Worm (Caenorhabditis elegans) whole organism, L1 larva: ENCODE measurements around the gene cest-6.
A peak's percentile ranks its signal among the peaks of the same experiment; 100 is the strongest.

Source experiments
- C34B4.2 ChIP-seq: sonication (generic microtip); optimal IDR thresholded peaks from 2 replicates; lab custom pipeline; 2017; ENCODE audit warnings: mild to moderate bottlenecking, missing genetic modification characterization, missing compliant biosample characterization
- aha-1 ChIP-seq: fragments of 150-350 bp; optimal IDR thresholded peaks from 2 replicates; lab custom pipeline; 2014; ENCODE audit warnings: missing biosample characterization, missing genetic modification characterization
- alr-1 ChIP-seq: fragments of 200-800 bp; sonication (Bioruptor generic); optimal IDR thresholded peaks from 2 replicates; lab custom pipeline; 2018; ENCODE audit warnings: borderline replicate concordance, mild to moderate bottlenecking, missing genetic modification characterization, missing compliant biosample characterization
- aly-2 ChIP-seq: fragments of 150-350 bp; optimal IDR thresholded peaks from 2 replicates; lab custom pipeline; 2014; ENCODE audit warnings: missing biosample characterization, missing genetic modification characterization
- blmp-1 ChIP-seq: fragments of 150-350 bp; optimal IDR thresholded peaks from 2 replicates; lab custom pipeline; 2014; ENCODE audit warnings: missing biosample characterization, missing genetic modification characterization
- ceh-82 ChIP-seq, 3 experiments: fragments of 150-350 bp in 1 of 3; sonication (generic microtip) in 2 of 3; optimal IDR thresholded peaks; 2 replicates each; lab custom pipeline; 2014 to 2017; ENCODE audit warnings: missing biosample characterization in 3 of 3, missing genetic modification characterization in 3 of 3
- ceh-88 ChIP-seq: fragments of 200-800 bp; sonication (Bioruptor generic); IDR thresholded peaks from 2 replicates; pipeline ENCODE4 v1.3.6; 2022; ENCODE audit warnings: missing genetic modification characterization, missing compliant biosample characterization
- ces-1 ChIP-seq: fragments of 150-350 bp; optimal IDR thresholded peaks from 2 replicates; lab custom pipeline; 2014; ENCODE audit warnings: missing biosample characterization, missing genetic modification reagents, missing genetic modification characterization
- dpl-1 ChIP-seq, 3 experiments: fragments of 150-350 bp in 2 of 3; sonication (generic microtip) in 1 of 3; optimal IDR thresholded peaks; 2 replicates each; lab custom pipeline; 2014 to 2017; ENCODE audit warnings: missing biosample characterization in 3 of 3, missing genetic modification characterization in 3 of 3, missing genetic modification reagents in 3 of 3
- efl-1 ChIP-seq, 4 experiments: fragments of 150-350 bp; optimal IDR thresholded peaks in 3 of 4; peaks in 1 of 4; 1 replicate in 1 of 4; 2 replicates in 3 of 4; lab custom pipeline; 2014; ENCODE audit warnings: missing biosample characterization in 2 of 4, missing genetic modification characterization in 2 of 4, missing genetic modification reagents in 2 of 4
- efl-3 ChIP-seq: fragments of 200-800 bp; sonication (Bioruptor generic); optimal IDR thresholded peaks from 2 replicates; lab custom pipeline; 2018; ENCODE audit warnings: mild to moderate bottlenecking, missing genetic modification characterization, missing compliant biosample characterization
- egl-13 ChIP-seq: sonication (generic microtip); optimal IDR thresholded peaks from 2 replicates; lab custom pipeline; 2016; ENCODE audit warnings: missing genotype, missing genetic modification reagents, missing genetic modification characterization, missing compliant biosample characterization
- egl-27 ChIP-seq, 2 experiments: fragments of 150-350 bp in 1 of 2; sonication (generic microtip); optimal IDR thresholded peaks; 3 replicates each; lab custom pipeline; 2017 to 2018; ENCODE audit warnings: missing biosample characterization in 2 of 2, missing genetic modification characterization in 2 of 2, missing genetic modification reagents in 2 of 2
- elt-3 ChIP-seq, 6 experiments: fragments of 150-350 bp in 1 of 6; sonication (generic microtip); optimal IDR thresholded peaks; 2 replicates each; lab custom pipeline; 2017 to 2018; ENCODE audit warnings: missing biosample characterization in 6 of 6, missing genetic modification characterization in 6 of 6, inconsistent platforms in 1 of 6
- ets-5 ChIP-seq: fragments of 200-800 bp; sonication (Bioruptor generic); IDR thresholded peaks from 2 replicates; pipeline ENCODE4 v1.3.6; 2022; ENCODE audit warnings: missing genetic modification characterization, missing compliant biosample characterization
- fkh-10 ChIP-seq: sonication (generic microtip); optimal IDR thresholded peaks from 2 replicates; lab custom pipeline; 2017; ENCODE audit warnings: missing biosample characterization, missing genetic modification reagents, missing genetic modification characterization
- fkh-4 ChIP-seq: sonication (generic microtip); optimal IDR thresholded peaks from 2 replicates; lab custom pipeline; 2016; ENCODE audit warnings: missing compliant biosample characterization, missing genetic modification characterization, borderline replicate concordance
- fkh-8 ChIP-seq: sonication (generic microtip); optimal IDR thresholded peaks from 2 replicates; lab custom pipeline; 2016; ENCODE audit warnings: mild to moderate bottlenecking, missing genetic modification characterization, missing compliant biosample characterization
- fos-1 ChIP-seq: fragments of 150-350 bp; optimal IDR thresholded peaks from 2 replicates; lab custom pipeline; 2014; ENCODE audit warnings: missing biosample characterization, missing genetic modification characterization
- grh-1 ChIP-seq: fragments of 200-800 bp; sonication (Bioruptor generic); IDR thresholded peaks from 2 replicates; pipeline ENCODE4 v1.3.6; 2022; ENCODE audit warnings: missing genetic modification reagents, missing genetic modification characterization, missing compliant biosample characterization
- isw-1 ChIP-seq: fragments of 200-800 bp; sonication (Bioruptor generic); IDR thresholded peaks from 2 replicates; pipeline ENCODE4 v1.3.6; 2022; ENCODE audit warnings: missing genetic modification characterization, missing compliant biosample characterization
- jun-1 ChIP-seq: fragments of 150-350 bp; optimal IDR thresholded peaks from 2 replicates; lab custom pipeline; 2014; ENCODE audit warnings: missing biosample characterization, missing genetic modification reagents, missing genetic modification characterization
- lin-35 ChIP-seq, 2 experiments: fragments of 150-350 bp; optimal IDR thresholded peaks; 2 replicates each; lab custom pipeline; 2014; ENCODE audit warnings: missing biosample characterization in 2 of 2, missing genetic modification characterization in 2 of 2, missing genetic modification reagents in 2 of 2
- lin-39 ChIP-seq: fragments of 150-350 bp; optimal IDR thresholded peaks from 2 replicates; lab custom pipeline; 2014; ENCODE audit warnings: missing biosample characterization, missing genetic modification reagents, missing genetic modification characterization
- lsy-2 ChIP-seq, 2 experiments: fragments of 150-350 bp; optimal IDR thresholded peaks; 2 replicates each; lab custom pipeline; 2014; ENCODE audit warnings: missing biosample characterization in 2 of 2, missing genetic modification characterization in 2 of 2
- mab-9 ChIP-seq: fragments of 200-800 bp; sonication (Bioruptor generic); IDR thresholded peaks from 2 replicates; pipeline ENCODE4 v1.3.6; 2022; ENCODE audit warnings: missing genetic modification reagents, missing genetic modification characterization, missing compliant biosample characterization
- mdl-1 ChIP-seq, 2 experiments: fragments of 150-350 bp; optimal IDR thresholded peaks; 2 replicates each; lab custom pipeline; 2014 to 2017; ENCODE audit warnings: missing biosample characterization in 2 of 2, missing genetic modification characterization in 2 of 2, inconsistent platforms in 1 of 2
- mef-2 ChIP-seq: fragments of 150-350 bp; optimal IDR thresholded peaks from 2 replicates; lab custom pipeline; 2014; ENCODE audit warnings: missing biosample characterization, missing genetic modification characterization
- nhr-12 ChIP-seq: sonication (generic microtip); optimal IDR thresholded peaks from 2 replicates; lab custom pipeline; 2017; ENCODE audit warnings: missing biosample characterization, missing genetic modification characterization
- nhr-20 ChIP-seq: sonication (generic microtip); optimal IDR thresholded peaks from 2 replicates; lab custom pipeline; 2016; ENCODE audit warnings: mild to moderate bottlenecking, missing genetic modification characterization, missing compliant biosample characterization
- nhr-28 ChIP-seq: fragments of 150-350 bp; optimal IDR thresholded peaks from 2 replicates; lab custom pipeline; 2014; ENCODE audit warnings: missing biosample characterization, missing genetic modification characterization
- nhr-47 ChIP-seq: sonication (generic microtip); optimal IDR thresholded peaks from 2 replicates; lab custom pipeline; 2016; ENCODE audit warnings: mild to moderate bottlenecking, missing genetic modification characterization, moderate library complexity, missing compliant biosample characterization
- nhr-71 ChIP-seq: sonication (generic microtip); optimal IDR thresholded peaks from 2 replicates; lab custom pipeline; 2016; ENCODE audit warnings: mild to moderate bottlenecking, missing genetic modification characterization, moderate library complexity, missing compliant biosample characterization
- nhr-85 ChIP-seq: sonication (generic microtip); peaks from one replicate; lab custom pipeline; 2016; ENCODE audit warnings: missing genetic modification characterization, inconsistent platforms, missing compliant biosample characterization
- nhr-90 ChIP-seq: sonication (generic microtip); optimal IDR thresholded peaks from 2 replicates; lab custom pipeline; 2016; ENCODE audit warnings: mild to moderate bottlenecking, missing genetic modification characterization, missing compliant biosample characterization; ENCODE audit not compliant: poor library complexity
- pag-3 ChIP-seq: sonication (generic microtip); optimal IDR thresholded peaks from 2 replicates; lab custom pipeline; 2017; ENCODE audit warnings: missing genetic modification characterization, mild to moderate bottlenecking, missing compliant biosample characterization, antibody characterized with exemption, borderline replicate concordance; ENCODE audit not compliant: insufficient read depth
- pax-3 ChIP-seq: fragments of 200-800 bp; sonication (Bioruptor generic); optimal IDR thresholded peaks from 2 replicates; lab custom pipeline; 2018; ENCODE audit warnings: mild to moderate bottlenecking, missing genetic modification characterization, moderate library complexity, missing compliant biosample characterization
- skn-1 ChIP-seq: fragments of 150-350 bp; optimal IDR thresholded peaks from 2 replicates; lab custom pipeline; 2014; ENCODE audit warnings: missing biosample characterization, missing genetic modification characterization
- sptf-1 ChIP-seq: fragments of 150-350 bp; optimal IDR thresholded peaks from 2 replicates; lab custom pipeline; 2014; ENCODE audit warnings: missing biosample characterization, missing genetic modification characterization
- sup-37 ChIP-seq: fragments of 200-800 bp; sonication (Bioruptor generic); optimal IDR thresholded peaks from 2 replicates; lab custom pipeline; 2018; ENCODE audit warnings: mild to moderate bottlenecking, missing genetic modification characterization, missing compliant biosample characterization
- unc-130 ChIP-seq: fragments of 150-350 bp; optimal IDR thresholded peaks from 2 replicates; lab custom pipeline; 2017; ENCODE audit warnings: missing biosample characterization, missing genetic modification characterization, inconsistent platforms
- unc-62 ChIP-seq: fragments of 150-350 bp; optimal IDR thresholded peaks from 2 replicates; lab custom pipeline; 2014; ENCODE audit warnings: missing biosample characterization, missing genetic modification reagents, missing genetic modification characterization
- unc-86 ChIP-seq: sonication (generic microtip); optimal IDR thresholded peaks from 2 replicates; lab custom pipeline; 2016; ENCODE audit warnings: missing genetic modification characterization, missing compliant biosample characterization
- unc-98 ChIP-seq: fragments of 200-800 bp; sonication (Bioruptor generic); IDR thresholded peaks from 2 replicates; pipeline ENCODE4 v1.3.6; 2022; ENCODE audit warnings: missing genetic modification characterization, missing compliant biosample characterization
- vab-15 ChIP-seq: sonication (generic microtip); optimal IDR thresholded peaks from 2 replicates; lab custom pipeline; 2017; ENCODE audit warnings: missing genotype, mild to moderate bottlenecking, missing genetic modification characterization, missing compliant biosample characterization
- zag-1 ChIP-seq: fragments of 150-350 bp; optimal IDR thresholded peaks from 2 replicates; lab custom pipeline; 2014; ENCODE audit warnings: missing biosample characterization, missing genetic modification characterization
- zip-4 ChIP-seq: fragments of 200-800 bp; sonication (Bioruptor generic); optimal IDR thresholded peaks from 2 replicates; lab custom pipeline; 2018; ENCODE audit warnings: mild to moderate bottlenecking, missing genetic modification characterization, moderate library complexity, missing compliant biosample characterization
- ztf-4 ChIP-seq: fragments of 150-350 bp; optimal IDR thresholded peaks from 2 replicates; lab custom pipeline; 2014; ENCODE audit warnings: missing biosample characterization, missing genetic modification characterization

Gene cest-6

ce11 chrIV:6920063-6920462 lies 8.3 kb downstream of the cest-6 start, which contains the start of gene T22D1.18:
T22D1.18 (minus strand) TSS chrIV:6920163.
- TF ChIP-seq egl-27 (tag; optimal IDR thresholded peaks at IDR 0.05; lab: Kevin White, UChicago) = no peak
- no peak for TF ChIP-seq unc-98 (GFP tag; lab: Robert Waterston, UW)
- no peak for TF ChIP-seq nhr-20
- no peak for TF ChIP-seq elt-3 (tag; optimal IDR thresholded peaks at IDR 0.05; lab: Kevin White, UChicago)
- TF ChIP-seq nhr-85 (tag; lab: Kevin White, UChicago) = peak; percentile 67
- no peak for TF ChIP-seq C34B4.2 (tag; lab: Kevin White, UChicago)
- TF ChIP-seq alr-1 (tag; lab: Kevin White, UChicago) = no peak
- no peak for TF ChIP-seq jun-1 (tag; lab: Kevin White, UChicago)

ce11 chrIV:6919318-6919717 lies 9.0 kb downstream of the cest-6 start, which contains the start of gene ruvb-2:
ruvb-2 (minus strand) TSS chrIV:6919406.
- TF ChIP-seq fos-1 (tag; lab: Kevin White, UChicago) (peak; percentile 69), efl-1 (optimal IDR thresholded peaks at IDR 0.05; lab: Kevin White, UChicago) (peak; percentile 88 to 91), efl-1 (GFP tag; optimal IDR thresholded peaks at IDR 0.05 in 1 of 2; lab: Kevin White, UChicago) (peak; percentile 92 to 99), fkh-10 (GFP tag; lab: Kevin White, UChicago) (peak; percentile 37), efl-3 (GFP tag; lab: Kevin White, UChicago) (no peak), mdl-1 (tag; optimal IDR thresholded peaks at IDR 0.05; lab: Kevin White, UChicago) (peak in 1 of 2 experiments; percentile 90), dpl-1 (GFP tag; optimal IDR thresholded peaks at IDR 0.05; lab: Kevin White, UChicago) (peak; percentile 89 to 92 (median 91)), ces-1 (GFP tag; lab: Kevin White, UChicago) (no peak), vab-15 (no peak), ztf-4 (peak; percentile 71), unc-130 (tag; lab: Kevin White, UChicago) (peak; percentile 92), fkh-4 (tag; lab: Kevin White, UChicago) (peak; percentile 60), elt-3 (tag; optimal IDR thresholded peaks at IDR 0.05; lab: Kevin White, UChicago) (peak in 1 of 6 experiments; percentile 85), nhr-20 (peak; percentile 88), jun-1 (tag; lab: Kevin White, UChicago) (peak; percentile 77), egl-27 (tag; optimal IDR thresholded peaks at IDR 0.05; lab: Kevin White, UChicago) (no peak), nhr-90 (tag; lab: Kevin White, UChicago) (peak; percentile 89), unc-98 (GFP tag; lab: Robert Waterston, UW) (no peak), C34B4.2 (tag; lab: Kevin White, UChicago) (no peak), unc-86 (tag; lab: Kevin White, UChicago) (peak; percentile 84), lsy-2 (tag; optimal IDR thresholded peaks at IDR 0.05; lab: Kevin White, UChicago) (peak; percentile 92 to 94), nhr-71 (tag; lab: Kevin White, UChicago) (peak; percentile 94), nhr-12 (tag; lab: Kevin White, UChicago) (no peak), nhr-28 (tag; lab: Kevin White, UChicago) (no peak), ceh-88 (GFP tag; lab: Robert Waterston, UW) (peak; percentile 54), sptf-1 (tag; lab: Kevin White, UChicago) (no peak), aha-1 (tag; lab: Kevin White, UChicago) (peak; percentile 4), zip-4 (peak; percentile 64), fkh-8 (tag; lab: Kevin White, UChicago) (peak; percentile 88), skn-1 (tag; lab: Kevin White, UChicago) (peak; percentile 93), zag-1 (tag; lab: Kevin White, UChicago) (peak; percentile 23), lin-39 (peak; percentile 93), blmp-1 (tag; lab: Kevin White, UChicago) (peak; percentile 90), ceh-82 (tag; optimal IDR thresholded peaks at IDR 0.05; lab: Kevin White, UChicago) (peak; percentile 77 to 92 (median 77)), isw-1 (GFP tag; lab: Robert Waterston, UW) (peak; percentile 85), aly-2 (tag; lab: Kevin White, UChicago) (peak; percentile 59), sup-37 (peak; percentile 1), egl-13 (tag; lab: Kevin White, UChicago) (peak; percentile 80), nhr-47 (peak; percentile 93), unc-62 (GFP tag; lab: Kevin White, UChicago) (no peak), alr-1 (tag; lab: Kevin White, UChicago) (no peak), ets-5 (no peak), grh-1 (GFP tag; lab: Robert Waterston, UW) (peak; percentile 82), pag-3 (no peak), pax-3 (tag; lab: Kevin White, UChicago) (peak; percentile 65), lin-35 (GFP tag; optimal IDR thresholded peaks at IDR 0.05; lab: Kevin White, UChicago) (peak; percentile 91 to 95), mef-2 (peak; percentile 37), mab-9 (GFP tag; lab: Robert Waterston, UW) (peak; percentile 65; the same call in 1 of the 2 replicates)
